Fruit fly (Drosophila melanogaster) whole organism, embryonic: ENCODE data around the gene CG34434.

Source experiments
- CG10979 ChIP-seq: fragments of 200-800 bp; sonication (Bioruptor generic); optimal IDR thresholded peaks from 2 replicates; lab custom pipeline; 2018; ENCODE audit warnings: missing biosample characterization, mild to moderate bottlenecking, missing genetic modification characterization, moderate library complexity
- CG11398 ChIP-seq: fragments of 200-800 bp; sonication (Bioruptor generic); optimal IDR thresholded peaks from 2 replicates; lab custom pipeline; 2016; ENCODE audit warnings: missing biosample characterization, missing genetic modification characterization
- CG11456 ChIP-seq: fragments of 200-800 bp; sonication (Bioruptor generic); IDR thresholded peaks from 3 replicates; pipeline ENCODE4 v1.3.6; 2022; ENCODE audit warnings: missing biosample characterization, missing genetic modification characterization
- CG13624 ChIP-seq: fragments of 200-800 bp; sonication (Bioruptor generic); optimal IDR thresholded peaks from 2 replicates; lab custom pipeline; 2016; ENCODE audit warnings: missing biosample characterization, missing genetic modification characterization
- CG14441 ChIP-seq: fragments of 200-800 bp; sonication (Bioruptor generic); IDR thresholded peaks from 2 replicates; pipeline ENCODE4 v1.3.6; 2022; ENCODE audit warnings: missing biosample characterization, missing genetic modification characterization
- CG15514 ChIP-seq: fragments of 200-800 bp; sonication (Bioruptor generic); optimal IDR thresholded peaks from 3 replicates; lab custom pipeline; 2017; ENCODE audit warnings: missing biosample characterization, missing genetic modification characterization, mild to moderate bottlenecking, moderate library complexity, missing genetic modification reagents
- CG1603 ChIP-seq: fragments of 200-800 bp; sonication (Bioruptor generic); optimal IDR thresholded peaks from 2 replicates; lab custom pipeline; 2019; ENCODE audit warnings: missing biosample characterization, mild to moderate bottlenecking, missing genetic modification characterization, moderate library complexity
- CG17328 ChIP-seq: fragments of 200-800 bp; sonication (Bioruptor generic); IDR thresholded peaks from 2 replicates; pipeline ENCODE4 v1.3.6; 2022; ENCODE audit warnings: missing biosample characterization, missing genetic modification characterization
- CG17568 ChIP-seq: fragments of 200-800 bp; sonication (Bioruptor generic); optimal IDR thresholded peaks from 2 replicates; lab custom pipeline; 2018; ENCODE audit warnings: missing biosample characterization, mild to moderate bottlenecking, missing genetic modification characterization, moderate library complexity
- CG18599 ChIP-seq: fragments of 200-800 bp; sonication (Bioruptor generic); optimal IDR thresholded peaks from 3 replicates; lab custom pipeline; 2017; ENCODE audit warnings: missing biosample characterization, missing genetic modification characterization, mild to moderate bottlenecking, moderate library complexity, missing genetic modification reagents
- CG18619 ChIP-seq: fragments of 200-800 bp; sonication (Bioruptor generic); optimal IDR thresholded peaks from 3 replicates; lab custom pipeline; 2017; ENCODE audit warnings: missing biosample characterization, mild to moderate bottlenecking, missing genetic modification characterization
- CG2712 ChIP-seq: fragments of 200-800 bp; optimal IDR thresholded peaks from 3 replicates; lab custom pipeline; 2019; ENCODE audit warnings: missing biosample characterization, mild to moderate bottlenecking, missing genetic modification characterization, moderate library complexity
- CG2889 ChIP-seq: fragments of 200-800 bp; sonication (Bioruptor generic); IDR thresholded peaks from 3 replicates; pipeline ENCODE4 v1.3.6; 2022; ENCODE audit warnings: missing biosample characterization, missing genetic modification characterization
- CG30431 ChIP-seq: fragments of 200-800 bp; sonication (Bioruptor generic); optimal IDR thresholded peaks from 2 replicates; lab custom pipeline; 2017; ENCODE audit warnings: missing biosample characterization, missing genetic modification characterization
- CG32772 ChIP-seq: fragments of 200-800 bp; sonication (Bioruptor generic); IDR thresholded peaks from 2 replicates; pipeline ENCODE4 v1.3.6; 2022; ENCODE audit warnings: missing biosample characterization, missing genetic modification characterization
- CG33213 ChIP-seq: fragments of 200-800 bp; sonication (Bioruptor generic); optimal IDR thresholded peaks from 3 replicates; lab custom pipeline; 2016; ENCODE audit warnings: missing biosample characterization, missing genetic modification characterization
- CG6813 ChIP-seq: fragments of 200-800 bp; sonication (Bioruptor generic); optimal IDR thresholded peaks from 2 replicates; lab custom pipeline; 2017; ENCODE audit warnings: missing biosample characterization, missing genetic modification characterization, mild to moderate bottlenecking, moderate library complexity, missing genetic modification reagents
- CG7372 ChIP-seq: fragments of 200-800 bp; sonication (Bioruptor generic); IDR thresholded peaks from 2 replicates; pipeline ENCODE4 v1.3.6; 2022; ENCODE audit warnings: missing biosample characterization, missing genetic modification characterization
- CG8290 ChIP-seq, 3 experiments: fragments of 200-800 bp; sonication (Bioruptor generic); optimal IDR thresholded peaks; 2 replicates each; lab custom pipeline; 2016 to 2019; ENCODE audit warnings: missing biosample characterization in 3 of 3, missing genetic modification characterization in 3 of 3, mild to moderate bottlenecking in 2 of 3, moderate library complexity in 1 of 3
- D19B ChIP-seq: fragments of 200-800 bp; sonication (Bioruptor generic); optimal IDR thresholded peaks from 2 replicates; lab custom pipeline; 2017; ENCODE audit warnings: missing biosample characterization, mild to moderate bottlenecking, missing genetic modification characterization
- Doc3 ChIP-seq: fragments of 200-800 bp; sonication (Bioruptor generic); IDR thresholded peaks from 3 replicates; pipeline ENCODE4 v1.3.6; 2022; ENCODE audit warnings: missing biosample characterization, missing genetic modification characterization; ENCODE audit not compliant: partially characterized antibody
- Dref ChIP-seq: fragments of 200-800 bp; sonication (Bioruptor generic); IDR thresholded peaks from 2 replicates; pipeline ENCODE4 v1.3.6; 2022; ENCODE audit warnings: missing biosample characterization, missing genetic modification characterization
- Ets65A ChIP-seq: fragments of 200-800 bp; sonication (Bioruptor generic); peaks from one replicate; lab custom pipeline; 2016; ENCODE audit warnings: missing biosample characterization, missing genetic modification characterization
- HLH54F ChIP-seq: fragments of 200-800 bp; sonication (Bioruptor generic); optimal IDR thresholded peaks from 3 replicates; lab custom pipeline; 2016; ENCODE audit warnings: missing biosample characterization, missing genetic modification characterization
- HLHmδ ChIP-seq: fragments of 200-800 bp; sonication (Bioruptor generic); optimal IDR thresholded peaks from 2 replicates; lab custom pipeline; 2018; ENCODE audit warnings: missing biosample characterization, mild to moderate bottlenecking, missing genetic modification characterization, moderate library complexity
- MTF-1 ChIP-seq: fragments of 200-800 bp; sonication (Bioruptor generic); optimal IDR thresholded peaks from 2 replicates; lab custom pipeline; 2018; ENCODE audit warnings: missing biosample characterization, mild to moderate bottlenecking, missing genetic modification characterization, borderline replicate concordance
- Max ChIP-seq: fragments of 200-800 bp; sonication (Bioruptor generic); optimal IDR thresholded peaks from 2 replicates; lab custom pipeline; 2016; ENCODE audit warnings: missing biosample characterization, mild to moderate bottlenecking, missing genetic modification characterization
- Med ChIP-seq: fragments of 200-800 bp; sonication (Bioruptor generic); peaks from one replicate; lab custom pipeline; 2016; ENCODE audit warnings: missing biosample characterization, missing genetic modification characterization, mild to moderate bottlenecking, inconsistent platforms, moderate library complexity
- NC2β ChIP-seq: fragments of 200-800 bp; sonication (Bioruptor generic); optimal IDR thresholded peaks from 2 replicates; lab custom pipeline; 2016; ENCODE audit warnings: missing biosample characterization, missing genetic modification characterization
- Neu2 ChIP-seq: fragments of 200-800 bp; sonication (Bioruptor generic); optimal IDR thresholded peaks from 3 replicates; lab custom pipeline; 2016; ENCODE audit warnings: missing biosample characterization, missing genetic modification characterization, borderline replicate concordance
- Six4 ChIP-seq: fragments of 200-800 bp; sonication (Bioruptor generic); optimal IDR thresholded peaks from 2 replicates; lab custom pipeline; 2016; ENCODE audit warnings: missing biosample characterization, missing genetic modification characterization
- Sox100B ChIP-seq: fragments of 200-800 bp; sonication (Bioruptor generic); optimal IDR thresholded peaks from 3 replicates; lab custom pipeline; 2018; ENCODE audit warnings: missing biosample characterization, mild to moderate bottlenecking, missing genetic modification characterization
- Spps ChIP-seq: fragments of 200-800 bp; sonication (Bioruptor generic); optimal IDR thresholded peaks from 2 replicates; lab custom pipeline; 2018; ENCODE audit warnings: missing biosample characterization, mild to moderate bottlenecking, missing genetic modification characterization
- aop ChIP-seq: fragments of 200-800 bp; sonication (Bioruptor generic); IDR thresholded peaks from 2 replicates; pipeline ENCODE4 v1.3.6; 2022; ENCODE audit warnings: missing biosample characterization, missing genetic modification characterization
- az2 ChIP-seq: fragments of 200-800 bp; sonication (Bioruptor generic); optimal IDR thresholded peaks from 3 replicates; lab custom pipeline; 2016; ENCODE audit warnings: missing biosample characterization, missing genetic modification characterization
- bsh ChIP-seq, 2 experiments: fragments of 200-800 bp; sonication (Bioruptor generic); optimal IDR thresholded peaks; 2 replicates each; lab custom pipeline; 2017 to 2018; ENCODE audit warnings: mild to moderate bottlenecking in 2 of 2, missing biosample characterization in 2 of 2, missing genetic modification characterization in 2 of 2, moderate library complexity in 1 of 2
- cwo ChIP-seq: fragments of 200-800 bp; sonication (Bioruptor generic); optimal IDR thresholded peaks from 3 replicates; lab custom pipeline; 2017; ENCODE audit warnings: missing biosample characterization, missing genetic modification characterization, mild to moderate bottlenecking, moderate library complexity, missing genetic modification reagents
- dmrt11E ChIP-seq: fragments of 200-800 bp; sonication (Bioruptor generic); optimal IDR thresholded peaks from 3 replicates; lab custom pipeline; 2018; ENCODE audit warnings: missing biosample characterization, mild to moderate bottlenecking, missing genetic modification characterization, moderate library complexity
- fd102C ChIP-seq: fragments of 200-800 bp; sonication (Bioruptor generic); optimal IDR thresholded peaks from 2 replicates; lab custom pipeline; 2018; ENCODE audit warnings: missing biosample characterization, mild to moderate bottlenecking, missing genetic modification characterization, moderate library complexity
- fru ChIP-seq: fragments of >200 bp; optimal IDR thresholded peaks from 2 replicates; lab custom pipeline; 2017
- gem ChIP-seq: fragments of 200-800 bp; sonication (Bioruptor generic); optimal IDR thresholded peaks from 2 replicates; lab custom pipeline; 2019; ENCODE audit warnings: missing biosample characterization, mild to moderate bottlenecking, missing genetic modification characterization, moderate library complexity
- gro ChIP-seq: fragments of 200-800 bp; sonication (Bioruptor generic); optimal IDR thresholded peaks from 2 replicates; lab custom pipeline; 2016; ENCODE audit warnings: missing biosample characterization, missing genetic modification characterization
- kah ChIP-seq: fragments of 200-800 bp; sonication (Bioruptor generic); optimal IDR thresholded peaks from 2 replicates; lab custom pipeline; 2018; ENCODE audit warnings: missing biosample characterization, mild to moderate bottlenecking, missing genetic modification characterization
- lmd ChIP-seq: fragments of 200-800 bp; sonication (Bioruptor generic); IDR thresholded peaks from 2 replicates; pipeline ENCODE4 v1.3.6; 2022; ENCODE audit warnings: missing biosample characterization, missing genetic modification characterization
- pfk ChIP-seq: fragments of 200-800 bp; sonication (Bioruptor generic); optimal IDR thresholded peaks from 2 replicates; lab custom pipeline; 2018; ENCODE audit warnings: missing biosample characterization, mild to moderate bottlenecking, missing genetic modification characterization, moderate library complexity
- prd ChIP-seq, 3 experiments: fragments of >200 bp in 2 of 3; fragments of 200-800 bp in 1 of 3; sonication (Bioruptor generic) in 1 of 3; optimal IDR thresholded peaks in 2 of 3; IDR thresholded peaks in 1 of 3; 2 replicates in 2 of 3; 3 replicates in 1 of 3; pipeline versions ENCODE4 v1.3.6 to Lab custom; 2017 to 2022; ENCODE audit warnings: missing biosample characterization in 1 of 3, missing genetic modification characterization in 1 of 3
- slou ChIP-seq: fragments of 200-800 bp; sonication (Bioruptor generic); optimal IDR thresholded peaks from 3 replicates; lab custom pipeline; 2016; ENCODE audit warnings: missing biosample characterization, missing genetic modification characterization
- vnd ChIP-seq: fragments of 200-800 bp; sonication (Bioruptor generic); IDR thresholded peaks from 3 replicates; pipeline ENCODE4 v1.3.6; 2022; ENCODE audit warnings: missing biosample characterization, missing genetic modification characterization; ENCODE audit not compliant: partially characterized antibody
- zfh1 ChIP-seq: fragments of 200-800 bp; sonication (Bioruptor generic); IDR thresholded peaks from 3 replicates; pipeline ENCODE4 v1.3.6; 2022; ENCODE audit warnings: missing biosample characterization, missing genetic modification characterization

CG34434 gene

dm6 chrX:5604181-5604580 is 12.0 kb downstream of the CG34434 start (continued):
- peak; percentile 63 for TF ChIP-seq dmrt11E (tag; lab: Kevin White, UChicago)
- no peak for TF ChIP-seq HLH54F (GFP tag; lab: Kevin White, UChicago)
- TF ChIP-seq vnd: no peak
- TF ChIP-seq CG13624 (GFP tag; lab: Kevin White, UChicago): no peak
- TF ChIP-seq CG32772 (GFP tag; lab: Robert Waterston, UW): peak; percentile 42; the same call in 1 of the 2 replicates
- no peak for TF ChIP-seq fru
- TF ChIP-seq CG8290 (GFP tag; optimal IDR thresholded peaks at IDR 0.05; lab: Kevin White, UChicago): no peak
- TF ChIP-seq CG8290 (tag; optimal IDR thresholded peaks at IDR 0.05; lab: Kevin White, UChicago): peak in 1 of 2 experiments; percentile 67
- no peak for TF ChIP-seq CG33213 (GFP tag; lab: Kevin White, UChicago)
- TF ChIP-seq az2 (GFP tag; lab: Kevin White, UChicago): no peak
- no peak for TF ChIP-seq Dref
- peak; percentile 8 for TF ChIP-seq CG18619
- TF ChIP-seq slou (GFP tag; lab: Kevin White, UChicago): no peak
- TF ChIP-seq CG2889 (GFP tag; lab: Robert Waterston, UW): no peak
- no peak for TF ChIP-seq Max (GFP tag; lab: Kevin White, UChicago)
- no peak for TF ChIP-seq MTF-1 (GFP tag; lab: Kevin White, UChicago)
- TF ChIP-seq CG30431 (GFP tag; lab: Kevin White, UChicago): peak; percentile 50
- TF ChIP-seq CG15514: peak; percentile 15
- TF ChIP-seq CG17568: no peak
- TF ChIP-seq gro: no peak
- no peak for TF ChIP-seq Sox100B (GFP tag; lab: Kevin White, UChicago)
- TF ChIP-seq fd102C (GFP tag; lab: Kevin White, UChicago): peak; percentile 62
- TF ChIP-seq D19B: no peak
- no peak for TF ChIP-seq Spps (tag; lab: Kevin White, UChicago)
- no peak for TF ChIP-seq CG11398
- TF ChIP-seq CG14441 (GFP tag; lab: Robert Waterston, UW): peak; percentile 41; the same call in 1 of the 2 replicates
- peak; percentile 27 for TF ChIP-seq CG6813 (GFP tag; lab: Kevin White, UChicago)
- TF ChIP-seq cwo (GFP tag; lab: Kevin White, UChicago): no peak
- TF ChIP-seq Six4 (GFP tag; lab: Kevin White, UChicago): no peak
- no peak for TF ChIP-seq kah
- TF ChIP-seq, all 482 proteins: peak for 133

dm6 chrX:5603009-5603408 is 13.2 kb downstream of the CG34434 start:
- TF ChIP-seq CG2889 (GFP tag; lab: Robert Waterston, UW) (0 out of 3 replicates have a peak, but pooled peaks have one; percentile 14), Neu2 (GFP tag; lab: Kevin White, UChicago) (no peak), gem (tag; lab: Kevin White, UChicago) (peak; percentile 15), Doc3 (no peak), Med (GFP tag; lab: Kevin White, UChicago) (peak; percentile 52), NC2β (GFP tag; lab: Kevin White, UChicago) (no peak), zfh1 (GFP tag; lab: Robert Waterston, UW) (0 out of 3 replicates have a peak, but pooled peaks have one; percentile 29), lmd (GFP tag; lab: Robert Waterston, UW) (0 out of 2 replicates have a peak, but pooled peaks have one; percentile 26), CG18599 (GFP tag; lab: Kevin White, UChicago) (peak; percentile 4), CG1603 (tag; lab: Kevin White, UChicago) (peak; percentile 20), prd (optimal IDR thresholded peaks at IDR 0.05; lab: Kevin White, UChicago) (no peak), prd (GFP tag; IDR thresholded peaks at IDR 0.05; lab: Robert Waterston, UW) (peak; percentile 59; the same call in 2 of the 3 replicates), CG2712 (tag; lab: Kevin White, UChicago) (peak; percentile 9), bsh (GFP tag; optimal IDR thresholded peaks at IDR 0.05; lab: Kevin White, UChicago) (peak in 1 of 2 experiments; percentile 6), CG11456 (0 out of 3 replicates have a peak, but pooled peaks have one; percentile 52), pfk (no peak), CG7372 (GFP tag; lab: Robert Waterston, UW) (0 out of 2 replicates have a peak, but pooled peaks have one; percentile 10), Ets65A (GFP tag; lab: Kevin White, UChicago) (peak; percentile 27), CG10979 (tag; lab: Kevin White, UChicago) (peak; percentile 2), aop (no peak), CG17328 (peak; percentile 32; the same call in 1 of the 2 replicates), HLHmδ (GFP tag; lab: Kevin White, UChicago) (no peak), dmrt11E (tag; lab: Kevin White, UChicago) (peak; percentile 34)
